Worm (Caenorhabditis elegans): ENCODE data around the gene F56C3.3.
A peak's percentile ranks its signal among the peaks of the same experiment; 100 is the strongest.

Gene F56C3.3

DNA sequence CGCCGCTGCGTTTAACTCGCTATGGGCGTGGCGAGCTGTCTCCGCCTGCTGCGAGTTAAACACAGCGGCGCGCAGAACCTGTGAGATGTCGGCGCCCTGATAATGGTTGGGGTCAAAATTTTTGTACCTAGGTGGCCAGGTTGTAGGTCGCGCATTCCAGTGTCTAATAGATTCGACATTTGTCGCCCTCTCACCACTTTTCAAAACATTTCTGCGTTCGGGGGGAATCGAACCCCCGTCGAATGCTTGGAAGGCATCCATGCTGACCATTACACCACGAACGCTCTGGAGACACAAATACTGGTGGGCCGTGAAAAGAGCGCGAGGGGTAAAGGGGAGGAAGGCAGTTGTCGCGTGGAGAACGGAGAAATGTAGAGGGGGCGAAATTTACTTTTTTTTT, 21.2 kb upstream of the F56C3.3 start (continued):
- peak; percentile 69 for TF ChIP-seq snpc-4 (tag; optimal IDR thresholded peaks at IDR 0.05)
- TF ChIP-seq lsy-2 (tag; optimal IDR thresholded peaks at IDR 0.05) = peak; percentile 32 to 39
- TF ChIP-seq mab-9 (GFP tag; IDR thresholded peaks at IDR 0.05) = no peak

DNA sequence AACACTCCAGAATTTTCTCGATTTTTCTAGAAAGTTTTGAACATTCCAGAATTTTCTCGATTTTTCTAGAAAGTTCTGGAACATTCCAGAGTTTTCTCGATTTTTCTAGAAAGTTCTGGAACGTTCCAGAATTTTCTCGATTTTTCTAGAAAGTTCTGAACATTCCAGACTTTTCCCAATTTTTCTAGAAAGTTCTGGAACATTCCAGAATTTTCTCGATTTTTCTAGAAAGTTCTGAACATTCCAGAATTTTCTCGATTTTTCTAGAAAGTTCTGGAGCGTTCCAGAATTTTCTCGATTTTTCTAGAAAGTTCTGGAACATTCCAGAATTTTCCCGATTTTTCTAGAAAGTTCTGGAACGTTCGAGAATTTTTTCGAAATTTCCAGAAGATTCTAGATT, 16.9 kb upstream of the F56C3.3 start:
- TF ChIP-seq mab-9 (GFP tag; IDR thresholded peaks at IDR 0.05) = 0 out of 2 replicates have a peak, but pooled peaks have one; percentile 14
- 0 out of 2 replicates have a peak, but pooled peaks have one; percentile 45 for TF ChIP-seq unc-98 (GFP tag; IDR thresholded peaks at IDR 0.05)

DNA sequence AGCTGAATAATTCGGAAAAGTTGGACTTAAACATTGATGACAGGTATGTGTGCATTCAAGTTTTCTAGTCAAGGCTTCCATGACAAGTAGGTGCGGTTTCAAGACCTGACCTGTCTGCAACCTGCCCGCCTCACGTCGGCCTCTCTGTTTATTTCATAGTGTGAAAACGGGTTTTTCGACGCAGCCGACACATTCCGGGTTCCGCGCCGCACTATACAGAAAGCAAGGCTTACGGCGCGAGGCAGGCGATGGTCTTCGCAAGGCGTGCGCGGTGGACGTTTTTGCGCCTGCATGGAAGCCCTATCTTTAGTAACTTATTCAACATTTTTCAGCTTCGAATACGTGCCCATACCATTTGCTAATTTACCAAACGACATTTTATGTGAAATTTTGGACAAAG, 14.3 kb upstream of the F56C3.3 start:
- TF ChIP-seq unc-62 (GFP tag; optimal IDR thresholded peaks at IDR 0.05) = no peak
- no peak for TF ChIP-seq ets-5 (GFP tag; IDR thresholded peaks at IDR 0.05)
- no peak for TF ChIP-seq nhr-47 (tag; optimal IDR thresholded peaks at IDR 0.05)
- no peak for TF ChIP-seq nhr-20 (tag; optimal IDR thresholded peaks at IDR 0.05)
- TF ChIP-seq ceh-8 (GFP tag; optimal IDR thresholded peaks at IDR 0.05) = no peak
- TF ChIP-seq fos-1 (tag; optimal IDR thresholded peaks at IDR 0.05) = no peak
- no peak for TF ChIP-seq zip-4 (GFP tag; optimal IDR thresholded peaks at IDR 0.05)
- TF ChIP-seq hlh-4 (tag; optimal IDR thresholded peaks at IDR 0.05) = no peak
- no peak for TF ChIP-seq efl-3 (GFP tag; optimal IDR thresholded peaks at IDR 0.05)
- TF ChIP-seq mdl-1 (tag; optimal IDR thresholded peaks at IDR 0.05) = no peak
- no peak for TF ChIP-seq C04F5.9 (tag; optimal IDR thresholded peaks at IDR 0.05)
- no peak for TF ChIP-seq lin-39 (tag; optimal IDR thresholded peaks at IDR 0.05)
- TF ChIP-seq nhr-76 (tag; optimal IDR thresholded peaks at IDR 0.05) = no peak
- TF ChIP-seq nhr-12 (tag; optimal IDR thresholded peaks at IDR 0.05) = no peak
- no peak for TF ChIP-seq tlp-1 (tag; optimal IDR thresholded peaks at IDR 0.05)

DNA sequence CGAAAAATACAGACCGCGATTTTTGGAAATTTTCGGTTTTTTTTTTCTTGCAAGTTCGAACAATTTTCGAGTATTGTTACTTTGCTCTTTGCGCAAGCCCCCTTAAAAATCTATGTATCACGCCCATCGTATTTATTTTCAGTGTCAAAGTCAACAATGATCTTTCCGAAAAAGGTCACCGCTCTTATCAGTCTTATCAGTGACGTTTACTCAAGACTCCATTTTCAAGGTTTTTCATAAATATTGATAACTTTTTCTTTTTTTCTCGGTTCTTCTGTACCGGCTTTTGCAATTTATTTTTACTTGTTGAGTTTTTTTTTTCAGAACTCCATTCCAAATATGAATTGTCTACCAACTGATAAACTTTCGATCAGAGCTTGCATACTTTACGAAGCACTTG, 13.5 kb upstream of the F56C3.3 start, which contains the start of gene fbxa-190:
TSS of gene fbxa-190 (plus strand) at position 325 of the 400 bp plus-strand sequence.
- TF ChIP-seq nhr-76 (tag; optimal IDR thresholded peaks at IDR 0.05) (no peak), elt-2 (tag; optimal IDR thresholded peaks at IDR 0.05) (peak; percentile 32), ama-1 (optimal IDR thresholded peaks at IDR 0.05) (no peak)

DNA sequence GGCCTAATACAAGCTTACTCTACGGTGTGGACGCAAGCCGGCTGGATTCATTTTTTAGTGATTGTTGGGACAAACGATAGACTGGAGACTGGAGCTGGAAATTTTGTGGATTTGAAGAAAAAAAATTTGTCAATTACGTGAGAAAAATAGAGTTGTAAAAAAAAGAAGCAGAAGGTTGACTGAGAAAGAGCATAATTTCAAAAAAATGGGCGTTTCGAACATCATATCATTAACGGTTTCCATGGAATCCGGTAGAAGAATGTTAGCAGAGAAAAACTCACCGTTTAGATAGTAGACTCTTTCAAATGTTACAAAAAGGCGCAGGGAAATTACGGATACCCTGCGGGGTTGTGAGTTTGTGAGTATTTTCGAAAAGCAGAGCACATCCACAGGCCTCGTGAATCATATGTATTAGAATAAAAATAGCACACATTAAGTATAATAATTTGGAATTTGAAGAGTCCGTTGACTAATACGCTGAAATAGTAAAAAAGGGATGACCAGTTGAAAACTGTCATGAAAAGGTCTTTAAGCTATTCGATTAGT, 12.6 kb upstream of the F56C3.3 start, which contains the start of gene F56C3.7:
TSS of gene F56C3.7 (minus strand) at position 51 of the 546 bp plus-strand sequence.
- TF ChIP-seq dsc-1 (tag; optimal IDR thresholded peaks at IDR 0.05) (peak; percentile 51), lir-3 (tag; optimal IDR thresholded peaks at IDR 0.05; ENCODE audit: poor library complexity) (no peak)

DNA sequence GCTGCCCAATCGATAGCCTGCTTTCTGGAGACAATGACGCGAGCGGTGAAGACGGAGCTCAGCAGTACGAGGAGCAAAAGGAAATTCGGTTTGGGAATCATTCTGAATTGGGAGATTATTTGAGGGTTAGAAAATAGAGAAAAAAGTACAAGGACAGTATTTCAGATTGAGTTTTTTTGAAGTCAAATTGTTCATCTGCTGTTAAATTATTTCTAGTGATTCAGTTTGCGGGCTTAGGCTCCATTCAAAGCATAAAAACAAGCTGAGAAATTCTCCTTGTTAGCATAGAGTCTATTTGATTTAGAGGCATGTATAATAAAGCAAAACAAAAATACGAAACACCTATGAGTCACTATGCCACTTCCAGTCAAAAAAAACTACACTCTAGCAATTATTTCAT, 9.2 kb upstream of the F56C3.3 start, which contains the start of gene dgn-2:
TSS of gene dgn-2 (minus strand) at position 101 of the 400 bp plus-strand sequence.
- TF ChIP-seq nhr-47 (tag; optimal IDR thresholded peaks at IDR 0.05) (no peak), efl-1 (optimal IDR thresholded peaks at IDR 0.05) (no peak), efl-1 (GFP tag; optimal IDR thresholded peaks at IDR 0.05 in 1 of 2) (no peak), aha-1 (tag; optimal IDR thresholded peaks at IDR 0.05) (no peak), F16B12.6 (tag; optimal IDR thresholded peaks at IDR 0.05) (no peak), elt-3 (tag; optimal IDR thresholded peaks at IDR 0.05) (no peak), unc-130 (tag; optimal IDR thresholded peaks at IDR 0.05) (no peak)

DNA sequence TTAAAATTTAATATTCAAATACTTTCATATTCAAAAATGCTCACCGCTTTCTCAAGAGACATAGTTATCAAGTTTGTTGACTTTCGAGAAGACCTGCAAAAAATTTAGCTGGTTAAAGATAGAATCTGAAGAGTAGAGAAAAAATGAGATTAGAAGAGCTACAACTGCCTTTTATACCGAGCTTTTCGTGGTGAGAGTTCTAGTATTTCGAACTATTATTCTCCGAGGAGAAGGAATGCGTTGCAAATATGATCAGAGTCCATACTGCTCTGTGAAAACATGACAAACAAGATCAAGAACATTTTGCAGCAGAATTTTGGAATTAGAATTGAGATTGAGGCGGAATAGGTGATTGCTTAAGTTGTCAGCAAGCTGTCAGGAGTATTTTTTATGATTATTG, 2.4 kb upstream of the F56C3.3 start, which contains the start of gene F56C3.4:
TSS of gene F56C3.4 (minus strand) at position 101 of the 400 bp plus-strand sequence.
- TF ChIP-seq unc-130 (tag; optimal IDR thresholded peaks at IDR 0.05) (no peak), efl-3 (GFP tag; optimal IDR thresholded peaks at IDR 0.05) (no peak), xbp-1 (tag; optimal IDR thresholded peaks at IDR 0.05) (no peak), lin-39 (tag; optimal IDR thresholded peaks at IDR 0.05) (no peak), elt-3 (tag; optimal IDR thresholded peaks at IDR 0.05) (no peak), pax-3 (tag; optimal IDR thresholded peaks at IDR 0.05) (no peak), zip-4 (GFP tag; optimal IDR thresholded peaks at IDR 0.05) (no peak), fkh-4 (tag; optimal IDR thresholded peaks at IDR 0.05; ENCODE audit: borderline replicate concordance) (no peak)
